Fruit fly (Drosophila melanogaster): ENCODE measurements around the gene CG13998.
A peak's percentile ranks its signal among the peaks of the same experiment; 100 is the strongest.

Gene CG13998

DNA sequence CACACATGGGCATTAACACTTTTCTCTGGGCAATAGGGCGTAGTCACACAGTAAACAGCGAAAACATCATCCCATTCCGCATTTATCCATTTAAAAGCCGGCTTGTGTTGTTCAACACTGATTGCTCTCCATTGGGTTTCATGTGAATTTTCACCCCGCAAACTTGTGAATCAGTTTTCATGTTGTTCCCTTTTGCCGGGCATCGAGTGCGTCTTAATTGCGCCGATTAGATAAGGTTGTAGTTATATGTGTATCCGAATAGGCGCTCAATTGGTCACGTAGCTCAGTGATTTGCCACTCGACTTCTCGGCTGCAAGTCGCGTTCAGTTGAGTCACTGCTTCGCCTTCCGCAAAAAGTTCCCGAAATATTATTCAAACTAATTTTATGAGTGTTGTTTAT lies 30.3 kb upstream of the CG13998 start (continued):
- TF ChIP-seq Mes4 (GFP tag; optimal IDR thresholded peaks at IDR 0.05), result no peak
- TF ChIP-seq Oaz (GFP tag; IDR thresholded peaks at IDR 0.05), result no peak
- TF ChIP-seq grau (tag; optimal IDR thresholded peaks at IDR 0.05), result no peak
- TF ChIP-seq stwl (tag; optimal IDR thresholded peaks at IDR 0.05), result peak; percentile 30
- TF ChIP-seq CG3847 (GFP tag; IDR thresholded peaks at IDR 0.05), result no peak
- no peak for TF ChIP-seq sisA (GFP tag; IDR thresholded peaks at IDR 0.05)
- TF ChIP-seq CG2202 (tag; optimal IDR thresholded peaks at IDR 0.05), result no peak
- TF ChIP-seq Hey (tag; optimal IDR thresholded peaks at IDR 0.05), result peak; percentile 40
- no peak for TF ChIP-seq CG18476 (GFP tag; optimal IDR thresholded peaks at IDR 0.05)
- TF ChIP-seq Hr51 (GFP tag; optimal IDR thresholded peaks at IDR 0.05), result no peak
- peak; percentile 75 for TF ChIP-seq CG34376 (GFP tag; optimal IDR thresholded peaks at IDR 0.05)
- no peak for TF ChIP-seq Dfd (GFP tag; optimal IDR thresholded peaks at IDR 0.05)
- TF ChIP-seq fd102C (GFP tag; optimal IDR thresholded peaks at IDR 0.05), result no peak
- no peak for TF ChIP-seq CG10565 (GFP tag; optimal IDR thresholded peaks at IDR 0.05)
- no peak for TF ChIP-seq CG6254 (GFP tag; optimal IDR thresholded peaks at IDR 0.05)
- TF ChIP-seq CG4282 (GFP tag; optimal IDR thresholded peaks at IDR 0.05), result peak; percentile 15
- TF ChIP-seq CG2120 (GFP tag; optimal IDR thresholded peaks at IDR 0.05), result no peak
- TF ChIP-seq CG11456 (GFP tag; IDR thresholded peaks at IDR 0.05), result no peak
- TF ChIP-seq Med (GFP tag), result peak; percentile 51
- TF ChIP-seq CG11696 (GFP tag; IDR thresholded peaks at IDR 0.05), result no peak
- TF ChIP-seq dpn (GFP tag; optimal IDR thresholded peaks at IDR 0.05), result no peak
- no peak for TF ChIP-seq CG7928 (GFP tag; optimal IDR thresholded peaks at IDR 0.05)
- no peak for TF ChIP-seq cato (GFP tag; optimal IDR thresholded peaks at IDR 0.05; ENCODE audit: borderline replicate concordance)
- TF ChIP-seq CG4854 (GFP tag; optimal IDR thresholded peaks at IDR 0.05), result no peak
- peak; percentile 32 for TF ChIP-seq CG18011 (GFP tag; optimal IDR thresholded peaks at IDR 0.05)
- peak; percentile 1 for TF ChIP-seq pros (GFP tag; optimal IDR thresholded peaks at IDR 0.05)

DNA sequence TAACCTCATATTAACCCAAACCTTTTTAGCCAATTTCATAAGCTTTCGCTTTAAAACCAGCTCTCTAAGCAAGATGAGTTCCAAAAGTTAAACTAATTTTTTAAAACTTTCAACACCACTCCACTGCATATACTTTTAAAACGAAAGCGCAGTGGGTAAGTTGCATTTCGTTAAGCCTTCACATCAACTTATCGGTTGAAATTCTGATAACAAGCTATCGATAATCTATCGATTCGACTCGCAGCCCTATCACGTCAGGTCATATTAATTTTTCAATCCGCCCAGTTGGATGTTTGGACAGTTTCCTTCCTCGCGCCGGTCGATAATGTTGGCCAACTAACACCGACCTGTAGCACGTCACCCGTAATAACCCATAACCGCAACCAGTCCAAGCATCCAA lies 29.5 kb upstream of the CG13998 start, which contains the start of gene ifc:
TSS of gene ifc (plus strand) at position 255 of the 400 bp plus-strand sequence.
- TF ChIP-seq gcm2 (GFP tag; optimal IDR thresholded peaks at IDR 0.05), result no peak
- no peak for TF ChIP-seq CG17328 (GFP tag; IDR thresholded peaks at IDR 0.05)
- no peak for TF ChIP-seq CG16813 (GFP tag; IDR thresholded peaks at IDR 0.05; ENCODE audit: partially characterized antibody)
- TF ChIP-seq usp (GFP tag; optimal IDR thresholded peaks at IDR 0.05), result no peak
- no peak for TF ChIP-seq B-H1 (GFP tag; IDR thresholded peaks at IDR 0.05)
- no peak for TF ChIP-seq da (GFP tag; optimal IDR thresholded peaks at IDR 0.05)
- TF ChIP-seq CG14441 (GFP tag; IDR thresholded peaks at IDR 0.05), result no peak
- peak; percentile 61 for TF ChIP-seq Meics (GFP tag; optimal IDR thresholded peaks at IDR 0.05)
- peak; percentile 32 for TF ChIP-seq CG10543 (GFP tag; optimal IDR thresholded peaks at IDR 0.05)
- peak; percentile 7 for TF ChIP-seq mirr (GFP tag; optimal IDR thresholded peaks at IDR 0.05)
- TF ChIP-seq CG6813 (GFP tag; optimal IDR thresholded peaks at IDR 0.05), result no peak
- TF ChIP-seq Vsx1 (GFP tag; optimal IDR thresholded peaks at IDR 0.05), result no peak
- peak; percentile 32 for TF ChIP-seq dmrt11E (tag; optimal IDR thresholded peaks at IDR 0.05)
- TF ChIP-seq CG12942 (GFP tag; optimal IDR thresholded peaks at IDR 0.05), result peak; percentile 45
- peak; percentile 51 for TF ChIP-seq CG3163 (GFP tag; optimal IDR thresholded peaks at IDR 0.05)
- no peak for TF ChIP-seq MBD-R2 (GFP tag; IDR thresholded peaks at IDR 0.05)
- TF ChIP-seq CG13624 (GFP tag; optimal IDR thresholded peaks at IDR 0.05), result peak; percentile 81
- TF ChIP-seq CG8281 (tag; optimal IDR thresholded peaks at IDR 0.05), result no peak
- TF ChIP-seq twi (tag; optimal IDR thresholded peaks at IDR 0.05), result no peak
- TF ChIP-seq CG18599 (GFP tag; optimal IDR thresholded peaks at IDR 0.05), result peak; percentile 52
- peak; percentile 63 for TF ChIP-seq CG9876 (GFP tag; optimal IDR thresholded peaks at IDR 0.05)
- TF ChIP-seq Fer3 (tag; optimal IDR thresholded peaks at IDR 0.05), result peak; percentile 64
- TF ChIP-seq CG10959 (GFP tag; IDR thresholded peaks at IDR 0.05), result no peak
- TF ChIP-seq CG6272 (GFP tag; IDR thresholded peaks at IDR 0.05), result 0 out of 2 replicates have a peak, but pooled peaks have one; percentile 13
- no peak for TF ChIP-seq fru (optimal IDR thresholded peaks at IDR 0.05)
- TF ChIP-seq maf-S (GFP tag; optimal IDR thresholded peaks at IDR 0.05), result peak; percentile 43
- TF ChIP-seq BEAF-32 (GFP tag; optimal IDR thresholded peaks at IDR 0.05), result peak; percentile 83

Measured in whole organism, embryonic.